Fruit fly (Drosophila melanogaster) whole organism, embryonic: ENCODE results near the gene e.

Experiments used
- Atf-2 ChIP-seq: fragments of 200-800 bp; sonication (Bioruptor generic); optimal IDR thresholded peaks from 2 replicates; lab custom pipeline; 2016; ENCODE audit warnings: missing biosample characterization, missing genetic modification characterization
- CG10147 ChIP-seq: fragments of 200-800 bp; sonication (Bioruptor generic); optimal IDR thresholded peaks from 2 replicates; lab custom pipeline; 2019; ENCODE audit warnings: missing biosample characterization, mild to moderate bottlenecking, missing genetic modification characterization, moderate library complexity
- CG10209 ChIP-seq: fragments of 200-800 bp; sonication (Bioruptor generic); optimal IDR thresholded peaks from 3 replicates; lab custom pipeline; 2017; ENCODE audit warnings: missing biosample characterization, mild to moderate bottlenecking, missing genetic modification characterization, missing genetic modification reagents
- CG11398 ChIP-seq: fragments of 200-800 bp; sonication (Bioruptor generic); optimal IDR thresholded peaks from 2 replicates; lab custom pipeline; 2016; ENCODE audit warnings: missing biosample characterization, missing genetic modification characterization
- CG12219 ChIP-seq: fragments of 200-800 bp; sonication (Bioruptor generic); optimal IDR thresholded peaks from 3 replicates; lab custom pipeline; 2018; ENCODE audit warnings: missing biosample characterization, mild to moderate bottlenecking, missing genetic modification characterization
- CG14667 ChIP-seq: fragments of 200-800 bp; sonication (Bioruptor generic); IDR thresholded peaks from 2 replicates; pipeline ENCODE4 v1.3.6; 2022; ENCODE audit warnings: missing biosample characterization, missing genetic modification characterization
- CG14965 ChIP-seq: fragments of 200-800 bp; sonication (Bioruptor generic); optimal IDR thresholded peaks from 2 replicates; lab custom pipeline; 2016; ENCODE audit warnings: missing biosample characterization, missing genetic modification characterization, borderline replicate concordance
- CG1832 ChIP-seq: fragments of 200-800 bp; sonication (Bioruptor generic); optimal IDR thresholded peaks from 2 replicates; lab custom pipeline; 2017; ENCODE audit warnings: missing biosample characterization, mild to moderate bottlenecking, missing genetic modification characterization, inconsistent platforms
- CG18476 ChIP-seq: fragments of 200-800 bp; sonication (Bioruptor generic); optimal IDR thresholded peaks from 2 replicates; lab custom pipeline; 2016; ENCODE audit warnings: missing biosample characterization, mild to moderate bottlenecking, missing genetic modification characterization
- CG2129 ChIP-seq: fragments of 200-800 bp; sonication (Bioruptor generic); IDR thresholded peaks from 2 replicates; pipeline ENCODE4 v1.3.6; 2022; ENCODE audit warnings: missing biosample characterization, missing genetic modification characterization; ENCODE audit not compliant: partially characterized antibody
- CG2202 ChIP-seq: fragments of 200-800 bp; sonication (Bioruptor generic); optimal IDR thresholded peaks from 2 replicates; lab custom pipeline; 2018; ENCODE audit warnings: missing biosample characterization, mild to moderate bottlenecking, missing genetic modification characterization
- CG30020 ChIP-seq: fragments of 200-800 bp; optimal IDR thresholded peaks from 2 replicates; lab custom pipeline; 2019; ENCODE audit warnings: missing biosample characterization, mild to moderate bottlenecking, missing genetic modification characterization, moderate library complexity
- CG3995 ChIP-seq: fragments of 200-800 bp; sonication (Bioruptor generic); optimal IDR thresholded peaks from 3 replicates; lab custom pipeline; 2016; ENCODE audit warnings: missing biosample characterization, missing genetic modification characterization
- CG4820 ChIP-seq: fragments of 200-800 bp; sonication (Bioruptor generic); optimal IDR thresholded peaks from 3 replicates; lab custom pipeline; 2016; ENCODE audit warnings: missing biosample characterization, missing genetic modification characterization
- CG6654 ChIP-seq: fragments of 200-800 bp; sonication (Bioruptor generic); optimal IDR thresholded peaks from 2 replicates; lab custom pipeline; 2017; ENCODE audit warnings: missing biosample characterization, mild to moderate bottlenecking, missing genetic modification characterization
- CG6813 ChIP-seq: fragments of 200-800 bp; sonication (Bioruptor generic); optimal IDR thresholded peaks from 2 replicates; lab custom pipeline; 2017; ENCODE audit warnings: missing biosample characterization, missing genetic modification characterization, mild to moderate bottlenecking, moderate library complexity, missing genetic modification reagents
- CG8089 ChIP-seq: fragments of 200-800 bp; sonication (Bioruptor generic); optimal IDR thresholded peaks from 3 replicates; lab custom pipeline; 2016; ENCODE audit warnings: missing biosample characterization, missing genetic modification characterization
- CG8290 ChIP-seq, 3 experiments: fragments of 200-800 bp; sonication (Bioruptor generic); optimal IDR thresholded peaks; 2 replicates each; lab custom pipeline; 2016 to 2019; ENCODE audit warnings: missing biosample characterization in 3 of 3, missing genetic modification characterization in 3 of 3, mild to moderate bottlenecking in 2 of 3, moderate library complexity in 1 of 3
- CG8359 ChIP-seq: fragments of 200-800 bp; sonication (Bioruptor generic); optimal IDR thresholded peaks from 2 replicates; lab custom pipeline; 2017; ENCODE audit warnings: missing biosample characterization, mild to moderate bottlenecking, missing genetic modification characterization, borderline replicate concordance
- CHES-1-like ChIP-seq: fragments of 200-800 bp; sonication (Bioruptor generic); optimal IDR thresholded peaks from 2 replicates; lab custom pipeline; 2016; ENCODE audit warnings: missing biosample characterization, missing genetic modification characterization
- Dfd ChIP-seq, 2 experiments: fragments of >200 bp; optimal IDR thresholded peaks; 2 replicates each; lab custom pipeline; 2017; ENCODE audit warnings: missing biosample characterization in 2 of 2, missing genetic modification characterization in 2 of 2
- Dp ChIP-seq: fragments of 200-800 bp; sonication (Bioruptor generic); optimal IDR thresholded peaks from 2 replicates; lab custom pipeline; 2018; ENCODE audit warnings: missing biosample characterization, mild to moderate bottlenecking, missing genetic modification characterization, moderate library complexity
- Dref ChIP-seq: fragments of 200-800 bp; sonication (Bioruptor generic); IDR thresholded peaks from 2 replicates; pipeline ENCODE4 v1.3.6; 2022; ENCODE audit warnings: missing biosample characterization, missing genetic modification characterization
- Drgx ChIP-seq: fragments of 200-800 bp; sonication (Bioruptor generic); IDR thresholded peaks from 2 replicates; pipeline ENCODE4 v1.3.6; 2022; ENCODE audit warnings: missing biosample characterization, missing genetic modification characterization
- ERR ChIP-seq: fragments of 200-800 bp; sonication (Bioruptor generic); optimal IDR thresholded peaks from 2 replicates; lab custom pipeline; 2016; ENCODE audit warnings: missing biosample characterization, missing genetic modification characterization
- Fer1 ChIP-seq: fragments of 200-800 bp; sonication (Bioruptor generic); optimal IDR thresholded peaks from 2 replicates; lab custom pipeline; 2017; ENCODE audit warnings: missing biosample characterization, mild to moderate bottlenecking, missing genetic modification characterization
- Hr39 ChIP-seq: fragments of >200 bp; optimal IDR thresholded peaks from 2 replicates; lab custom pipeline; 2017
- Hr78 ChIP-seq, 2 experiments: fragments of 200-800 bp in 1 of 2; fragments of >200 bp in 1 of 2; sonication (Bioruptor generic) in 1 of 2; optimal IDR thresholded peaks; 2 replicates each; lab custom pipeline; 2017 to 2019; ENCODE audit warnings: missing biosample characterization in 2 of 2, missing genetic modification characterization in 2 of 2, mild to moderate bottlenecking in 1 of 2, moderate library complexity in 1 of 2
- Oli ChIP-seq: fragments of 200-800 bp; sonication (Bioruptor generic); optimal IDR thresholded peaks from 2 replicates; lab custom pipeline; 2018; ENCODE audit warnings: missing biosample characterization, mild to moderate bottlenecking, missing genetic modification characterization, moderate library complexity
- al ChIP-seq: fragments of 200-800 bp; sonication (Bioruptor generic); IDR thresholded peaks from 2 replicates; pipeline ENCODE4 v1.3.6; 2022; ENCODE audit warnings: missing biosample characterization, missing genetic modification characterization
- ara ChIP-seq: fragments of 200-800 bp; sonication (Bioruptor generic); IDR thresholded peaks from 2 replicates; pipeline ENCODE4 v1.3.6; 2022; ENCODE audit warnings: missing biosample characterization, missing genetic modification characterization
- az2 ChIP-seq: fragments of 200-800 bp; sonication (Bioruptor generic); optimal IDR thresholded peaks from 3 replicates; lab custom pipeline; 2016; ENCODE audit warnings: missing biosample characterization, missing genetic modification characterization
- bab2 ChIP-seq: fragments of 200-800 bp; sonication (Bioruptor generic); optimal IDR thresholded peaks from 2 replicates; lab custom pipeline; 2016; ENCODE audit warnings: missing biosample characterization, missing genetic modification characterization
- bcd ChIP-seq: fragments of 200-800 bp; sonication (Bioruptor generic); optimal IDR thresholded peaks from 2 replicates; lab custom pipeline; 2017; ENCODE audit warnings: missing biosample characterization, mild to moderate bottlenecking, missing genetic modification characterization
- btn ChIP-seq: fragments of 200-800 bp; sonication (Bioruptor generic); optimal IDR thresholded peaks from 2 replicates; lab custom pipeline; 2016; ENCODE audit warnings: missing biosample characterization, missing genetic modification characterization
- caup ChIP-seq: fragments of 200-800 bp; sonication (Bioruptor generic); optimal IDR thresholded peaks from 3 replicates; lab custom pipeline; 2017; ENCODE audit warnings: missing biosample characterization, mild to moderate bottlenecking, missing genetic modification characterization, moderate library complexity; ENCODE audit not compliant: severe bottlenecking
- croc ChIP-seq: fragments of 200-800 bp; sonication (Bioruptor generic); conservative IDR thresholded peaks from 3 replicates; pipeline ENCODE4 v1.3.6; 2022; ENCODE audit warnings: missing biosample characterization, missing genetic modification characterization
- dmrt99B ChIP-seq: fragments of 200-800 bp; sonication (Bioruptor generic); optimal IDR thresholded peaks from 2 replicates; lab custom pipeline; 2018; ENCODE audit warnings: missing biosample characterization, mild to moderate bottlenecking, missing genetic modification characterization, moderate library complexity
- eve ChIP-seq, 2 experiments: fragments of >200 bp; optimal IDR thresholded peaks; 2 replicates each; lab custom pipeline; 2017; ENCODE audit warnings: missing biosample characterization in 2 of 2, missing genetic modification characterization in 2 of 2
- fu2 ChIP-seq: fragments of 200-800 bp; sonication (Bioruptor generic); optimal IDR thresholded peaks from 2 replicates; lab custom pipeline; 2016; ENCODE audit warnings: missing biosample characterization, missing genetic modification characterization
- gsb ChIP-seq: fragments of 200-800 bp; sonication (Bioruptor generic); IDR thresholded peaks from 2 replicates; pipeline ENCODE4 v1.3.6; 2022; ENCODE audit warnings: missing biosample characterization, missing genetic modification characterization
- h ChIP-seq: fragments of >200 bp; optimal IDR thresholded peaks from 2 replicates; lab custom pipeline; 2017
- ind ChIP-seq: fragments of 200-800 bp; sonication (Bioruptor generic); optimal IDR thresholded peaks from 3 replicates; lab custom pipeline; 2016; ENCODE audit warnings: missing biosample characterization, missing genetic modification characterization
- jumu ChIP-seq: fragments of 200-800 bp; sonication (Bioruptor generic); optimal IDR thresholded peaks from 3 replicates; lab custom pipeline; 2016; ENCODE audit warnings: missing biosample characterization, missing genetic modification characterization
- ken ChIP-seq: fragments of 200-800 bp; sonication (Bioruptor generic); IDR thresholded peaks from 3 replicates; pipeline ENCODE4 v1.3.6; 2022; ENCODE audit warnings: missing biosample characterization, missing genetic modification characterization
- lola ChIP-seq, 3 experiments: fragments of >200 bp in 2 of 3; fragments of 200-800 bp in 1 of 3; sonication (Bioruptor generic) in 1 of 3; optimal IDR thresholded peaks; 2 replicates each; lab custom pipeline; 2017 to 2019; ENCODE audit warnings: missing biosample characterization in 3 of 3, missing genetic modification characterization in 3 of 3, mild to moderate bottlenecking in 1 of 3, moderate library complexity in 1 of 3
- mam ChIP-seq: fragments of 200-800 bp; sonication (Bioruptor generic); optimal IDR thresholded peaks from 3 replicates; lab custom pipeline; 2016; ENCODE audit warnings: missing biosample characterization, missing genetic modification characterization
- vnd ChIP-seq: fragments of 200-800 bp; sonication (Bioruptor generic); IDR thresholded peaks from 3 replicates; pipeline ENCODE4 v1.3.6; 2022; ENCODE audit warnings: missing biosample characterization, missing genetic modification characterization; ENCODE audit not compliant: partially characterized antibody

The e gene

dm6 chr3R:21184373-21185132, 52.4 kb downstream of the e start (continued):
- peak; percentile 55; the same call in 1 of the 2 replicates for TF ChIP-seq CG14667 (GFP tag; lab: Robert Waterston, UW)
- TF ChIP-seq CG8089, result peak; percentile 80
- no peak for TF ChIP-seq CG3995 (GFP tag; lab: Kevin White, UChicago)
- peak; percentile 100 for TF ChIP-seq CG14965 (GFP tag; lab: Kevin White, UChicago)
- peak; percentile 33; the same call in 1 of the 2 replicates for TF ChIP-seq Drgx
- peak; percentile 73 for TF ChIP-seq Fer1 (GFP tag; lab: Kevin White, UChicago)
- peak; percentile 65 for TF ChIP-seq CG10147 (GFP tag; lab: Kevin White, UChicago)
- TF ChIP-seq Oli (tag; lab: Kevin White, UChicago), result peak; percentile 53
- peak in 1 of 2 experiments; percentile 81 for TF ChIP-seq Dfd (GFP tag; optimal IDR thresholded peaks at IDR 0.05; lab: Kevin White, UChicago)
- peak; percentile 69 for TF ChIP-seq ind
- no peak for TF ChIP-seq h (lab: Kevin White, UChicago)
- no peak for TF ChIP-seq CG2129 (GFP tag; lab: Robert Waterston, UW)
- peak; percentile 38 for TF ChIP-seq CG18476 (GFP tag; lab: Kevin White, UChicago)
- TF ChIP-seq CG6813, result peak; percentile 0
- TF ChIP-seq CG12219 (GFP tag; lab: Kevin White, UChicago), result peak; percentile 57
- TF ChIP-seq lola (GFP tag; optimal IDR thresholded peaks at IDR 0.05; lab: Kevin White, UChicago), result peak in 1 of 3 experiments; percentile 31
- peak; percentile 30 for TF ChIP-seq Atf-2 (GFP tag; lab: Kevin White, UChicago)
- peak; percentile 71 for TF ChIP-seq CG4820 (GFP tag; lab: Kevin White, UChicago)
- TF ChIP-seq caup (GFP tag; lab: Kevin White, UChicago), result peak; percentile 87
- TF ChIP-seq eve (GFP tag; optimal IDR thresholded peaks at IDR 0.05; lab: Kevin White, UChicago), result peak in 1 of 2 experiments; percentile 22
- peak; percentile 54 for TF ChIP-seq CG8359
- TF ChIP-seq jumu (GFP tag; lab: Kevin White, UChicago), result peak; percentile 61
- TF ChIP-seq croc (GFP tag; lab: Robert Waterston, UW), result peak; percentile 48; the same call in 2 of the 3 replicates
- TF ChIP-seq gsb, result peak; percentile 50; the same call in 1 of the 2 replicates
- peak; percentile 65 for TF ChIP-seq CG10209
- TF ChIP-seq CG1832, result no peak
- no peak for TF ChIP-seq Hr39
- peak; percentile 62 for TF ChIP-seq dmrt99B (tag; lab: Kevin White, UChicago)
- TF ChIP-seq Dref, result no peak
- TF ChIP-seq bab2 (GFP tag; lab: Kevin White, UChicago), result peak; percentile 69
- peak; percentile 58 for TF ChIP-seq CHES-1-like
- peak; percentile 66 for TF ChIP-seq ara (GFP tag; lab: Robert Waterston, UW)
- peak; percentile 65 for TF ChIP-seq CG11398 (GFP tag; lab: Kevin White, UChicago)
- peak; percentile 57 for TF ChIP-seq az2 (GFP tag; lab: Kevin White, UChicago)
- TF ChIP-seq Hr78 (GFP tag; optimal IDR thresholded peaks at IDR 0.05; lab: Kevin White, UChicago), result no peak
- TF ChIP-seq CG2202 (tag; lab: Kevin White, UChicago), result peak; percentile 35
- no peak for TF ChIP-seq vnd (GFP tag; lab: Robert Waterston, UW)
- TF ChIP-seq CG8290 (GFP tag; optimal IDR thresholded peaks at IDR 0.05; lab: Kevin White, UChicago), result peak; percentile 72
- TF ChIP-seq CG8290 (tag; optimal IDR thresholded peaks at IDR 0.05; lab: Kevin White, UChicago), result peak; percentile 41 to 86
- peak; percentile 53 for TF ChIP-seq btn (GFP tag; lab: Kevin White, UChicago)
- TF ChIP-seq ken (GFP tag; lab: Robert Waterston, UW), result peak; percentile 77
- TF ChIP-seq fu2, result peak; percentile 68
- no peak for TF ChIP-seq CG30020
- peak; percentile 37 for TF ChIP-seq ERR (GFP tag; lab: Kevin White, UChicago)
- peak; percentile 67 for TF ChIP-seq mam (GFP tag; lab: Kevin White, UChicago)
- peak; percentile 47 for TF ChIP-seq CG6654 (GFP tag; lab: Kevin White, UChicago)
- peak; percentile 96 for TF ChIP-seq Dp (GFP tag; lab: Kevin White, UChicago)
- 0 out of 2 replicates have a peak, but pooled peaks have one; percentile 14 for TF ChIP-seq al (GFP tag; lab: Robert Waterston, UW)
- TF ChIP-seq bcd (GFP tag; lab: Kevin White, UChicago), result peak; percentile 78
